Fruit fly (Drosophila melanogaster) whole organism, pupa: Measurements from ENCODE around the gene CG6295.

ENCODE experiments used
- CG12605 ChIP-seq: fragments of 200-800 bp; sonication (Bioruptor generic); IDR thresholded peaks from 2 replicates; pipeline ENCODE4 v1.3.6; 2022; ENCODE audit warnings: missing biosample characterization, missing genetic modification characterization
- CG15710 ChIP-seq: fragments of 200-800 bp; sonication (Bioruptor generic); optimal IDR thresholded peaks from 2 replicates; lab custom pipeline; 2018; ENCODE audit warnings: missing biosample characterization, mild to moderate bottlenecking, missing genetic modification characterization, moderate library complexity
- CG17806 ChIP-seq: fragments of 200-800 bp; sonication (Bioruptor generic); optimal IDR thresholded peaks from 2 replicates; lab custom pipeline; 2018; ENCODE audit warnings: missing biosample characterization, mild to moderate bottlenecking, missing genetic modification characterization, moderate library complexity
- CG34367 ChIP-seq: fragments of 200-800 bp; sonication (Bioruptor generic); optimal IDR thresholded peaks from 2 replicates; lab custom pipeline; 2018; ENCODE audit warnings: missing biosample characterization, mild to moderate bottlenecking, missing genetic modification characterization
- CG8159 ChIP-seq: fragments of 200-800 bp; sonication (Bioruptor generic); optimal IDR thresholded peaks from 3 replicates; lab custom pipeline; 2018; ENCODE audit warnings: missing biosample characterization, mild to moderate bottlenecking, missing genetic modification characterization, moderate library complexity
- Ets98B ChIP-seq: fragments of 200-800 bp; sonication (Bioruptor generic); IDR thresholded peaks from 2 replicates; pipeline ENCODE4 v1.3.6; 2022; ENCODE audit warnings: missing biosample characterization, missing genetic modification characterization
- Pif1A ChIP-seq: fragments of 200-800 bp; sonication (Bioruptor generic); optimal IDR thresholded peaks from 3 replicates; lab custom pipeline; 2016; ENCODE audit warnings: missing biosample characterization, missing genetic modification characterization
- Pif1B ChIP-seq: fragments of 200-800 bp; sonication (Bioruptor generic); optimal IDR thresholded peaks from 3 replicates; lab custom pipeline; 2016; ENCODE audit warnings: missing biosample characterization, missing genetic modification characterization
- fd96Ca ChIP-seq: fragments of 200-800 bp; sonication (Bioruptor generic); IDR thresholded peaks from 3 replicates; pipeline ENCODE4 v1.3.6; 2022; ENCODE audit warnings: missing biosample characterization, missing genetic modification characterization
- gl ChIP-seq: fragments of 200-800 bp; sonication (Bioruptor generic); optimal IDR thresholded peaks from 2 replicates; lab custom pipeline; 2018; ENCODE audit warnings: missing biosample characterization, mild to moderate bottlenecking, missing genetic modification characterization

- TF ChIP-seq CG17806 (no peak), CG34367 (tag; lab: Kevin White, UChicago) (no peak), Pif1B (GFP tag; lab: Kevin White, UChicago) (no peak), Pif1A (no peak), Ets98B (GFP tag; lab: Robert Waterston, UW) (no peak), CG15710 (tag; lab: Kevin White, UChicago) (no peak), CG8159 (tag; lab: Kevin White, UChicago) (no peak), fd96Ca (GFP tag; lab: Robert Waterston, UW) (no peak), gl (tag; lab: Kevin White, UChicago) (no peak), CG12605 (GFP tag; lab: Robert Waterston, UW) (no peak)
Measured at dm6 chr3R:27021278-27021677, 14.4 kb upstream of the CG6295 start, which contains the start of gene CG6283.
